Fruit fly (Drosophila melanogaster) whole organism, embryonic: ENCODE measurements around the gene thoc7.

Source experiments
- Bteb2 ChIP-seq: fragments of 200-800 bp; sonication (Bioruptor generic); optimal IDR thresholded peaks from 2 replicates; lab custom pipeline; 2016; ENCODE audit warnings: missing biosample characterization, missing genetic modification characterization
- CG10274 ChIP-seq: fragments of 200-800 bp; sonication (Bioruptor generic); optimal IDR thresholded peaks from 3 replicates; lab custom pipeline; 2017; ENCODE audit warnings: missing biosample characterization, mild to moderate bottlenecking, missing genetic modification characterization
- CG10321 ChIP-seq: fragments of 200-800 bp; sonication (Bioruptor generic); IDR thresholded peaks from 2 replicates; pipeline ENCODE4 v1.3.6; 2022; ENCODE audit warnings: missing biosample characterization, missing genetic modification characterization
- CG10565 ChIP-seq: fragments of 200-800 bp; sonication (Bioruptor generic); optimal IDR thresholded peaks from 3 replicates; lab custom pipeline; 2016; ENCODE audit warnings: missing biosample characterization, mild to moderate bottlenecking, missing genetic modification characterization
- CG11093 ChIP-seq: fragments of 200-800 bp; sonication (Bioruptor generic); IDR thresholded peaks from 3 replicates; pipeline ENCODE4 v1.3.6; 2022; ENCODE audit warnings: missing biosample characterization, missing genetic modification characterization
- CG16815 ChIP-seq: fragments of 200-800 bp; sonication (Bioruptor generic); optimal IDR thresholded peaks from 3 replicates; lab custom pipeline; 2017; ENCODE audit warnings: missing biosample characterization, mild to moderate bottlenecking, missing genetic modification characterization
- CG17359 ChIP-seq: fragments of 200-800 bp; sonication (Bioruptor generic); optimal IDR thresholded peaks from 3 replicates; lab custom pipeline; 2018; ENCODE audit warnings: missing biosample characterization, mild to moderate bottlenecking, missing genetic modification characterization, moderate library complexity
- CG17385 ChIP-seq: fragments of 200-800 bp; sonication (Bioruptor generic); optimal IDR thresholded peaks from 3 replicates; lab custom pipeline; 2018; ENCODE audit warnings: missing biosample characterization, mild to moderate bottlenecking, missing genetic modification characterization
- CG2116 ChIP-seq: fragments of 200-800 bp; sonication (Bioruptor generic); optimal IDR thresholded peaks from 3 replicates; lab custom pipeline; 2018; ENCODE audit warnings: missing biosample characterization, mild to moderate bottlenecking, missing genetic modification characterization
- CG2875 ChIP-seq: fragments of 200-800 bp; sonication (Bioruptor generic); optimal IDR thresholded peaks from 2 replicates; lab custom pipeline; 2017; ENCODE audit warnings: missing biosample characterization, mild to moderate bottlenecking, missing genetic modification characterization, missing genetic modification reagents
- CG30020 ChIP-seq: fragments of 200-800 bp; optimal IDR thresholded peaks from 2 replicates; lab custom pipeline; 2019; ENCODE audit warnings: missing biosample characterization, mild to moderate bottlenecking, missing genetic modification characterization, moderate library complexity
- CG32767 ChIP-seq: fragments of 200-800 bp; sonication (Bioruptor generic); IDR thresholded peaks from 2 replicates; pipeline ENCODE4 v1.3.6; 2022; ENCODE audit warnings: missing biosample characterization, missing genetic modification characterization
- CG33557 ChIP-seq: fragments of 200-800 bp; sonication (Bioruptor generic); optimal IDR thresholded peaks from 2 replicates; lab custom pipeline; 2019; ENCODE audit warnings: missing biosample characterization, mild to moderate bottlenecking, missing genetic modification characterization, moderate library complexity
- CG34224 ChIP-seq: fragments of 200-800 bp; sonication (Bioruptor generic); IDR thresholded peaks from 3 replicates; pipeline ENCODE4 v1.3.6; 2022; ENCODE audit warnings: missing biosample characterization, missing genetic modification characterization; ENCODE audit not compliant: partially characterized antibody
- CG3838 ChIP-seq: fragments of 200-800 bp; sonication (Bioruptor generic); optimal IDR thresholded peaks from 3 replicates; lab custom pipeline; 2016; ENCODE audit warnings: missing biosample characterization, missing genetic modification characterization
- CG4820 ChIP-seq: fragments of 200-800 bp; sonication (Bioruptor generic); optimal IDR thresholded peaks from 3 replicates; lab custom pipeline; 2016; ENCODE audit warnings: missing biosample characterization, missing genetic modification characterization
- CG5953 ChIP-seq: fragments of 200-800 bp; sonication (Bioruptor generic); IDR thresholded peaks from 2 replicates; pipeline ENCODE4 v1.3.6; 2022; ENCODE audit warnings: missing biosample characterization, missing genetic modification characterization
- CG9727 ChIP-seq: fragments of 200-800 bp; sonication (Bioruptor generic); optimal IDR thresholded peaks from 3 replicates; lab custom pipeline; 2017; ENCODE audit warnings: missing biosample characterization, mild to moderate bottlenecking, missing genetic modification characterization
- Dfd ChIP-seq, 2 experiments: fragments of >200 bp; optimal IDR thresholded peaks; 2 replicates each; lab custom pipeline; 2017; ENCODE audit warnings: missing biosample characterization in 2 of 2, missing genetic modification characterization in 2 of 2
- Drgx ChIP-seq: fragments of 200-800 bp; sonication (Bioruptor generic); IDR thresholded peaks from 2 replicates; pipeline ENCODE4 v1.3.6; 2022; ENCODE audit warnings: missing biosample characterization, missing genetic modification characterization
- E2f2 ChIP-seq: fragments of 200-800 bp; sonication (Bioruptor generic); IDR thresholded peaks from 2 replicates; pipeline ENCODE4 v1.3.6; 2022; ENCODE audit warnings: missing biosample characterization, missing genetic modification characterization
- GATAe ChIP-seq: fragments of 200-800 bp; sonication (Bioruptor generic); conservative IDR thresholded peaks from 2 replicates; pipeline ENCODE4 v1.3.6; 2022; ENCODE audit warnings: missing biosample characterization, missing genetic modification characterization
- Gug ChIP-seq: fragments of 200-800 bp; sonication (Bioruptor generic); IDR thresholded peaks from 4 replicates; pipeline ENCODE4 v1.3.6; 2022; ENCODE audit warnings: missing biosample characterization, missing genetic modification characterization
- H15 ChIP-seq: fragments of 200-800 bp; sonication (Bioruptor generic); IDR thresholded peaks from 3 replicates; pipeline ENCODE4 v1.3.6; 2022; ENCODE audit warnings: missing biosample characterization, missing genetic modification characterization
- H2.0 ChIP-seq: fragments of 200-800 bp; sonication (Bioruptor generic); IDR thresholded peaks from 2 replicates; pipeline ENCODE4 v1.3.6; 2022; ENCODE audit warnings: missing biosample characterization, missing genetic modification characterization
- Hr78 ChIP-seq, 2 experiments: fragments of 200-800 bp in 1 of 2; fragments of >200 bp in 1 of 2; sonication (Bioruptor generic) in 1 of 2; optimal IDR thresholded peaks; 2 replicates each; lab custom pipeline; 2017 to 2019; ENCODE audit warnings: missing biosample characterization in 2 of 2, missing genetic modification characterization in 2 of 2, mild to moderate bottlenecking in 1 of 2, moderate library complexity in 1 of 2
- Hsf ChIP-seq: fragments of 200-800 bp; sonication (Bioruptor generic); optimal IDR thresholded peaks from 3 replicates; lab custom pipeline; 2016; ENCODE audit warnings: missing biosample characterization, missing genetic modification characterization
- Nf-YB ChIP-seq: fragments of 200-800 bp; sonication (Bioruptor generic); optimal IDR thresholded peaks from 3 replicates; lab custom pipeline; 2019; ENCODE audit warnings: missing biosample characterization, mild to moderate bottlenecking, missing genetic modification characterization, moderate library complexity
- Opbp ChIP-seq: fragments of 200-800 bp; sonication (Bioruptor generic); IDR thresholded peaks from 3 replicates; pipeline ENCODE4 v1.3.6; 2022; ENCODE audit warnings: missing biosample characterization, missing genetic modification characterization; ENCODE audit not compliant: partially characterized antibody
- Ptx1 ChIP-seq: fragments of 200-800 bp; sonication (Bioruptor generic); IDR thresholded peaks from 2 replicates; pipeline ENCODE4 v1.3.6; 2022; ENCODE audit warnings: missing biosample characterization, missing genetic modification characterization
- aop ChIP-seq: fragments of 200-800 bp; sonication (Bioruptor generic); IDR thresholded peaks from 2 replicates; pipeline ENCODE4 v1.3.6; 2022; ENCODE audit warnings: missing biosample characterization, missing genetic modification characterization
- az2 ChIP-seq: fragments of 200-800 bp; sonication (Bioruptor generic); optimal IDR thresholded peaks from 3 replicates; lab custom pipeline; 2016; ENCODE audit warnings: missing biosample characterization, missing genetic modification characterization
- bab2 ChIP-seq: fragments of 200-800 bp; sonication (Bioruptor generic); optimal IDR thresholded peaks from 2 replicates; lab custom pipeline; 2016; ENCODE audit warnings: missing biosample characterization, missing genetic modification characterization
- bsh ChIP-seq, 2 experiments: fragments of 200-800 bp; sonication (Bioruptor generic); optimal IDR thresholded peaks; 2 replicates each; lab custom pipeline; 2017 to 2018; ENCODE audit warnings: mild to moderate bottlenecking in 2 of 2, missing biosample characterization in 2 of 2, missing genetic modification characterization in 2 of 2, moderate library complexity in 1 of 2
- btn ChIP-seq: fragments of 200-800 bp; sonication (Bioruptor generic); optimal IDR thresholded peaks from 2 replicates; lab custom pipeline; 2016; ENCODE audit warnings: missing biosample characterization, missing genetic modification characterization
- eve ChIP-seq, 2 experiments: fragments of >200 bp; optimal IDR thresholded peaks; 2 replicates each; lab custom pipeline; 2017; ENCODE audit warnings: missing biosample characterization in 2 of 2, missing genetic modification characterization in 2 of 2
- ham ChIP-seq: fragments of 200-800 bp; sonication (Bioruptor generic); IDR thresholded peaks from 2 replicates; pipeline ENCODE4 v1.3.6; 2022; ENCODE audit warnings: missing biosample characterization, missing genetic modification characterization
- her ChIP-seq: fragments of 200-800 bp; sonication (Bioruptor generic); optimal IDR thresholded peaks from 2 replicates; lab custom pipeline; 2016; ENCODE audit warnings: missing biosample characterization, missing genetic modification characterization
- jigr1 ChIP-seq: fragments of 200-800 bp; sonication (Bioruptor generic); IDR thresholded peaks from 3 replicates; pipeline ENCODE4 v1.3.6; 2022; ENCODE audit warnings: missing biosample characterization, missing genetic modification characterization
- jing ChIP-seq: fragments of 200-800 bp; sonication (Bioruptor generic); optimal IDR thresholded peaks from 2 replicates; lab custom pipeline; 2018; ENCODE audit warnings: missing biosample characterization, mild to moderate bottlenecking, missing genetic modification characterization
- pzg ChIP-seq: fragments of 200-800 bp; sonication (Bioruptor generic); optimal IDR thresholded peaks from 3 replicates; lab custom pipeline; 2018; ENCODE audit warnings: missing biosample characterization, mild to moderate bottlenecking, missing genetic modification characterization, moderate library complexity
- rib ChIP-seq: fragments of 200-800 bp; sonication (Bioruptor generic); IDR thresholded peaks from 2 replicates; pipeline ENCODE4 v1.3.6; 2022; ENCODE audit warnings: missing biosample characterization, missing genetic modification characterization
- stc ChIP-seq: fragments of 200-800 bp; sonication (Bioruptor generic); IDR thresholded peaks from 2 replicates; pipeline ENCODE4 v1.3.6; 2022; ENCODE audit warnings: missing biosample characterization, missing genetic modification characterization
- tap ChIP-seq: fragments of 200-800 bp; optimal IDR thresholded peaks from 3 replicates; lab custom pipeline; 2019; ENCODE audit warnings: missing biosample characterization, mild to moderate bottlenecking, missing genetic modification characterization, moderate library complexity
- ttk ChIP-seq: fragments of 200-800 bp; sonication (Bioruptor generic); IDR thresholded peaks from 2 replicates; pipeline ENCODE4 v2.1.2; 2022; ENCODE audit warnings: missing biosample characterization, missing genetic modification characterization
- vfl ChIP-seq: fragments of 200-800 bp; sonication (Bioruptor generic); optimal IDR thresholded peaks from 2 replicates; lab custom pipeline; 2016; ENCODE audit warnings: missing biosample characterization, missing genetic modification characterization
- yki ChIP-seq: fragments of >200 bp; optimal IDR thresholded peaks from 3 replicates; lab custom pipeline; 2018
- z ChIP-seq: fragments of 200-800 bp; sonication (Bioruptor generic); IDR thresholded peaks from 3 replicates; pipeline ENCODE4 v1.3.6; 2022; ENCODE audit warnings: missing biosample characterization, missing genetic modification characterization
- zf30C ChIP-seq: fragments of 200-800 bp; sonication (Bioruptor generic); optimal IDR thresholded peaks from 3 replicates; lab custom pipeline; 2018; ENCODE audit warnings: missing biosample characterization, mild to moderate bottlenecking, missing genetic modification characterization

The thoc7 gene

dm6 chr3L:257618-258475, 45.4 kb upstream of the thoc7 start, which contains the start of the genes DIP2 and wac (continued):
- peak; percentile 62; the same call in 1 of the 3 replicates for TF ChIP-seq H15
- no peak for TF ChIP-seq Hr78 (GFP tag; optimal IDR thresholded peaks at IDR 0.05; lab: Kevin White, UChicago)
- peak; percentile 56 for TF ChIP-seq CG9727
- 0 out of 2 replicates have a peak, but pooled peaks have one; percentile 15 for TF ChIP-seq GATAe
- TF ChIP-seq CG5953 (GFP tag; lab: Robert Waterston, UW): peak; percentile 49
- TF ChIP-seq CG34224 (GFP tag; lab: Robert Waterston, UW): peak; percentile 86
- peak; percentile 57; the same call in 1 of the 3 replicates for TF ChIP-seq CG11093 (GFP tag; lab: Robert Waterston, UW)
- peak; percentile 53 for TF ChIP-seq CG17385 (GFP tag; lab: Kevin White, UChicago)
- TF ChIP-seq CG17359 (tag; lab: Kevin White, UChicago): peak; percentile 67
- TF ChIP-seq z (GFP tag; lab: Robert Waterston, UW): no peak
- peak; percentile 79 for TF ChIP-seq az2 (GFP tag; lab: Kevin White, UChicago)
- TF ChIP-seq CG10274 (GFP tag; lab: Kevin White, UChicago): no peak
- TF ChIP-seq ttk (GFP tag; lab: Robert Waterston, UW): peak; percentile 60
- peak; percentile 93 for TF ChIP-seq Gug (GFP tag; lab: Robert Waterston, UW)
- TF ChIP-seq CG16815: peak; percentile 29
- no peak for TF ChIP-seq CG10321 (GFP tag; lab: Robert Waterston, UW)
- peak; percentile 71 for TF ChIP-seq Bteb2 (GFP tag; lab: Kevin White, UChicago)
- TF ChIP-seq bab2: peak; percentile 90
- peak; percentile 14; the same call in 1 of the 2 replicates for TF ChIP-seq ham (GFP tag; lab: Robert Waterston, UW)
- TF ChIP-seq her: peak; percentile 86
- TF ChIP-seq vfl (GFP tag; lab: Kevin White, UChicago): peak; percentile 82
- TF ChIP-seq CG10565 (GFP tag; lab: Kevin White, UChicago): no peak
- no peak for TF ChIP-seq aop
- TF ChIP-seq CG32767 (GFP tag; lab: Robert Waterston, UW): peak; percentile 14; the same call in 1 of the 2 replicates
- TF ChIP-seq jing (GFP tag; lab: Kevin White, UChicago): no peak
- no peak for TF ChIP-seq yki (lab: Kevin White, UChicago)
- peak; percentile 54 for TF ChIP-seq CG3838 (GFP tag; lab: Kevin White, UChicago)
- peak; percentile 60 for TF ChIP-seq btn
- no peak for TF ChIP-seq jigr1 (GFP tag; lab: Robert Waterston, UW)
- TF ChIP-seq stc: peak; percentile 45
- peak; percentile 88 for TF ChIP-seq E2f2 (GFP tag; lab: Robert Waterston, UW)
- TF ChIP-seq CG2875 (GFP tag; lab: Kevin White, UChicago): peak; percentile 51
- no peak for TF ChIP-seq Dfd (GFP tag; optimal IDR thresholded peaks at IDR 0.05; lab: Kevin White, UChicago)
- peak; percentile 59; the same call in 1 of the 2 replicates for TF ChIP-seq H2.0
- peak; percentile 40 for TF ChIP-seq Nf-YB (GFP tag; lab: Kevin White, UChicago)
- peak; percentile 40; the same call in 1 of the 2 replicates for TF ChIP-seq Drgx (GFP tag; lab: Robert Waterston, UW)
- peak; percentile 81 for TF ChIP-seq Ptx1
- peak; percentile 66 for TF ChIP-seq CG4820
- TF ChIP-seq zf30C (GFP tag; lab: Kevin White, UChicago): no peak
- TF ChIP-seq bsh (GFP tag; optimal IDR thresholded peaks at IDR 0.05; lab: Kevin White, UChicago): peak in 1 of 2 experiments; percentile 51
- TF ChIP-seq rib (GFP tag; lab: Robert Waterston, UW): no peak
- TF ChIP-seq CG33557 (GFP tag; lab: Kevin White, UChicago): peak; percentile 60
- peak; percentile 73 for TF ChIP-seq CG30020 (tag; lab: Kevin White, UChicago)
- peak; percentile 88 for TF ChIP-seq Hsf (GFP tag; lab: Kevin White, UChicago)
- TF ChIP-seq CG2116 (GFP tag; lab: Kevin White, UChicago): peak; percentile 94
- TF ChIP-seq pzg (GFP tag; lab: Kevin White, UChicago): peak; percentile 93
- no peak for TF ChIP-seq eve (GFP tag; optimal IDR thresholded peaks at IDR 0.05; lab: Kevin White, UChicago)
- peak; percentile 87 for TF ChIP-seq Opbp (GFP tag; lab: Robert Waterston, UW)
- TF ChIP-seq tap (tag; lab: Kevin White, UChicago): no peak
